Fruit fly (Drosophila melanogaster): ENCODE results near the gene CG7606.

- no peak for TF ChIP-seq Sry-β (GFP tag; optimal IDR thresholded peaks at IDR 0.05)
- TF ChIP-seq CG7271 (tag; optimal IDR thresholded peaks at IDR 0.05), result no peak
- no peak for TF ChIP-seq crc (GFP tag; optimal IDR thresholded peaks at IDR 0.05)
- no peak for TF ChIP-seq CG34376 (GFP tag; optimal IDR thresholded peaks at IDR 0.05)
These were observed 28.6 kb downstream of the CG7606 start, which contains the start of gene AttD for dm6 chr3R:17624968-17625367.
